Worm (Caenorhabditis elegans): ENCODE data around the gene odr-2.
"Not testable (repeated sequence)": the region's sequence is repeated elsewhere in the genome, so short reads cannot be mapped to it uniquely, and the experiment has no call there.

The odr-2 gene

ce11 chrV:7103247-7103646 lies at the start of gene odr-2:
odr-2 (plus strand) TSS chrV:7103547.
- TF ChIP-seq ets-7 (tag; optimal IDR thresholded peaks at IDR 0.05) (no peak), F13C5.2 (tag; optimal IDR thresholded peaks at IDR 0.05) (no peak)

ce11 chrV:7054598-7054997 lies 48.7 kb upstream of the odr-2 start, which contains the start of gene spig-8:
spig-8 (plus strand) TSS chrV:7054898.
- TF ChIP-seq scrt-1 (GFP tag; IDR thresholded peaks at IDR 0.05) (no peak), ceh-13 (GFP tag; optimal IDR thresholded peaks at IDR 0.05) (no peak), tbx-11 (GFP tag; IDR thresholded peaks at IDR 0.05) (no peak), ama-1 (optimal IDR thresholded peaks at IDR 0.05) (no peak), tra-4 (tag; optimal IDR thresholded peaks at IDR 0.05) (no peak), flt-1 (GFP tag; IDR thresholded peaks at IDR 0.05) (no peak), B0310.2 (tag; optimal IDR thresholded peaks at IDR 0.05) (no peak), tbx-37 (GFP tag; conservative IDR thresholded peaks at IDR 0.05) (no peak), hmg-4 (GFP tag; optimal IDR thresholded peaks at IDR 0.05) (no peak)

- TF ChIP-seq B0310.2, ets-7, ceh-36 (tag; optimal IDR thresholded peaks at IDR 0.05): not testable (repeated sequence)
Measured at ce11 chrV:7057795-7058194, 45.6 kb upstream of the odr-2 start, which contains the start of gene Y57E12AL.2. Y57E12AL.2 (plus strand) TSS chrV:7058095.

- no peak for TF ChIP-seq pes-1 (GFP tag; IDR thresholded peaks at IDR 0.05)
- TF ChIP-seq B0310.2 (tag; optimal IDR thresholded peaks at IDR 0.05) = no peak
- no peak for TF ChIP-seq F13C5.2 (tag; optimal IDR thresholded peaks at IDR 0.05)
- TF ChIP-seq tra-4 (tag; optimal IDR thresholded peaks at IDR 0.05) = no peak
- no peak for TF ChIP-seq ceh-36 (tag; optimal IDR thresholded peaks at IDR 0.05)
- TF ChIP-seq ama-1 (optimal IDR thresholded peaks at IDR 0.05) = no peak
Measured at ce11 chrV:7059350-7059749, 44.0 kb upstream of the odr-2 start, which contains the start of gene mdt-6. mdt-6 (minus strand) TSS chrV:7059624.

- TF ChIP-seq B0310.2 (tag; optimal IDR thresholded peaks at IDR 0.05) (no peak), scrt-1 (GFP tag; IDR thresholded peaks at IDR 0.05) (0 out of 2 replicates have a peak, but pooled peaks have one; percentile 48), hmbx-1 (tag; optimal IDR thresholded peaks at IDR 0.05) (no peak), tra-4 (tag; optimal IDR thresholded peaks at IDR 0.05) (no peak), F13C5.2 (tag; optimal IDR thresholded peaks at IDR 0.05) (peak; percentile 70), ama-1 (optimal IDR thresholded peaks at IDR 0.05) (no peak), ceh-36 (tag; optimal IDR thresholded peaks at IDR 0.05) (peak; percentile 53), aly-1 (tag; optimal IDR thresholded peaks at IDR 0.05) (peak; percentile 51), pes-1 (GFP tag; IDR thresholded peaks at IDR 0.05) (peak; percentile 75), tbx-37 (GFP tag; conservative IDR thresholded peaks at IDR 0.05) (0 out of 2 replicates have a peak, but pooled peaks have one; percentile 39), ceh-13 (GFP tag; optimal IDR thresholded peaks at IDR 0.05) (peak; percentile 13), sea-1 (GFP tag; conservative IDR thresholded peaks at IDR 0.05) (no peak), hmg-4 (GFP tag; optimal IDR thresholded peaks at IDR 0.05) (peak; percentile 21), flt-1 (GFP tag; IDR thresholded peaks at IDR 0.05) (peak; percentile 53; the same call in 1 of the 2 replicates), tbx-11 (GFP tag; IDR thresholded peaks at IDR 0.05) (peak; percentile 66; the same call in 1 of the 2 replicates), hnd-1 (tag; optimal IDR thresholded peaks at IDR 0.05) (peak; percentile 22), ets-7 (tag; optimal IDR thresholded peaks at IDR 0.05) (no peak)
Measured at ce11 chrV:7060396-7060795, 43.0 kb upstream of the odr-2 start, which contains the start of the genes Y57E12AL.6 and Y57E12AL.1. Y57E12AL.6 (minus strand) TSS chrV:7060470. Y57E12AL.1 (plus strand) TSS chrV:7060530.

ce11 chrV:7062790-7063189 lies 40.6 kb upstream of the odr-2 start, which contains the start of gene tmem-258:
tmem-258 (plus strand) TSS chrV:7063174.
- TF ChIP-seq ceh-36 (tag; optimal IDR thresholded peaks at IDR 0.05); sea-1 (GFP tag; conservative IDR thresholded peaks at IDR 0.05); ceh-13 (GFP tag; optimal IDR thresholded peaks at IDR 0.05): not testable (repeated sequence)

- TF ChIP-seq hnd-1 (tag; optimal IDR thresholded peaks at IDR 0.05) (no peak), tbx-37 (GFP tag; conservative IDR thresholded peaks at IDR 0.05) (no peak), B0310.2 (tag; optimal IDR thresholded peaks at IDR 0.05) (no peak), flt-1 (GFP tag; IDR thresholded peaks at IDR 0.05) (no peak), ama-1 (optimal IDR thresholded peaks at IDR 0.05) (no peak), F13C5.2 (tag; optimal IDR thresholded peaks at IDR 0.05) (no peak), tra-4 (tag; optimal IDR thresholded peaks at IDR 0.05) (no peak), hmbx-1 (tag; optimal IDR thresholded peaks at IDR 0.05) (no peak), hmg-4 (GFP tag; optimal IDR thresholded peaks at IDR 0.05) (no peak), ceh-13 (GFP tag; optimal IDR thresholded peaks at IDR 0.05) (no peak), ceh-36 (tag; optimal IDR thresholded peaks at IDR 0.05) (no peak), ets-7 (tag; optimal IDR thresholded peaks at IDR 0.05) (no peak), aly-1 (tag; optimal IDR thresholded peaks at IDR 0.05) (no peak), sea-1 (GFP tag; conservative IDR thresholded peaks at IDR 0.05) (no peak), pes-1 (GFP tag; IDR thresholded peaks at IDR 0.05) (no peak), tbx-11 (GFP tag; IDR thresholded peaks at IDR 0.05) (no peak), scrt-1 (GFP tag; IDR thresholded peaks at IDR 0.05) (no peak)
Measured at ce11 chrV:7065226-7065625, 38.1 kb upstream of the odr-2 start, which contains the start of gene Y57E12AR.1. Y57E12AR.1 (minus strand) TSS chrV:7065326.

- TF ChIP-seq scrt-1 (GFP tag; IDR thresholded peaks at IDR 0.05) = no peak
- TF ChIP-seq flt-1 (GFP tag; IDR thresholded peaks at IDR 0.05) = no peak
Measured at ce11 chrV:7068861-7069260, 34.5 kb upstream of the odr-2 start.

- TF ChIP-seq flt-1 (GFP tag; IDR thresholded peaks at IDR 0.05) (no peak), sea-1 (GFP tag; conservative IDR thresholded peaks at IDR 0.05) (no peak), aly-1 (tag; optimal IDR thresholded peaks at IDR 0.05) (no peak), hmg-4 (GFP tag; optimal IDR thresholded peaks at IDR 0.05) (no peak), F13C5.2 (tag; optimal IDR thresholded peaks at IDR 0.05) (no peak), scrt-1 (GFP tag; IDR thresholded peaks at IDR 0.05) (no peak), tbx-37 (GFP tag; conservative IDR thresholded peaks at IDR 0.05) (no peak), ets-7 (tag; optimal IDR thresholded peaks at IDR 0.05) (no peak), hnd-1 (tag; optimal IDR thresholded peaks at IDR 0.05) (no peak), B0310.2 (tag; optimal IDR thresholded peaks at IDR 0.05) (no peak), ama-1 (optimal IDR thresholded peaks at IDR 0.05) (no peak), tbx-11 (GFP tag; IDR thresholded peaks at IDR 0.05) (no peak), pes-1 (GFP tag; IDR thresholded peaks at IDR 0.05) (no peak), tra-4 (tag; optimal IDR thresholded peaks at IDR 0.05) (no peak), ceh-13 (GFP tag; optimal IDR thresholded peaks at IDR 0.05) (no peak), ceh-36 (tag; optimal IDR thresholded peaks at IDR 0.05) (no peak), hmbx-1 (tag; optimal IDR thresholded peaks at IDR 0.05) (no peak)
Measured at ce11 chrV:7069605-7070004, 33.7 kb upstream of the odr-2 start.

Measured in whole organism, early embryonic.